Fruit fly (Drosophila melanogaster) whole organism, embryonic: ENCODE data around the gene yl.

Experiments used
- ATbp ChIP-seq: fragments of 200-800 bp; sonication (Bioruptor generic); optimal IDR thresholded peaks from 2 replicates; lab custom pipeline; 2017; ENCODE audit warnings: missing biosample characterization, mild to moderate bottlenecking, missing genetic modification characterization, missing genetic modification reagents
- Atf3 ChIP-seq: fragments of 200-800 bp; sonication (Bioruptor generic); optimal IDR thresholded peaks from 3 replicates; lab custom pipeline; 2016; ENCODE audit warnings: missing biosample characterization, missing genetic modification characterization
- BtbVII ChIP-seq: fragments of 200-800 bp; sonication (Bioruptor generic); optimal IDR thresholded peaks from 3 replicates; lab custom pipeline; 2017; ENCODE audit warnings: missing biosample characterization, mild to moderate bottlenecking, missing genetic modification characterization
- CG10543 ChIP-seq: fragments of 200-800 bp; sonication (Bioruptor generic); optimal IDR thresholded peaks from 3 replicates; lab custom pipeline; 2017; ENCODE audit warnings: missing biosample characterization, mild to moderate bottlenecking, missing genetic modification characterization, moderate library complexity
- CG10654 ChIP-seq: fragments of 200-800 bp; sonication (Bioruptor generic); optimal IDR thresholded peaks from 2 replicates; lab custom pipeline; 2016; ENCODE audit warnings: missing biosample characterization, missing genetic modification characterization
- CG11093 ChIP-seq: fragments of 200-800 bp; sonication (Bioruptor generic); IDR thresholded peaks from 3 replicates; pipeline ENCODE4 v1.3.6; 2022; ENCODE audit warnings: missing biosample characterization, missing genetic modification characterization
- CG11398 ChIP-seq: fragments of 200-800 bp; sonication (Bioruptor generic); optimal IDR thresholded peaks from 2 replicates; lab custom pipeline; 2016; ENCODE audit warnings: missing biosample characterization, missing genetic modification characterization
- CG12104 ChIP-seq: fragments of 200-800 bp; sonication (Bioruptor generic); optimal IDR thresholded peaks from 3 replicates; lab custom pipeline; 2016; ENCODE audit warnings: missing biosample characterization, missing genetic modification characterization
- CG12236 ChIP-seq: fragments of 200-800 bp; sonication (Bioruptor generic); optimal IDR thresholded peaks from 2 replicates; lab custom pipeline; 2016; ENCODE audit warnings: missing biosample characterization, missing genetic modification characterization
- CG13123 ChIP-seq: fragments of 200-800 bp; sonication (Bioruptor generic); optimal IDR thresholded peaks from 2 replicates; lab custom pipeline; 2016; ENCODE audit warnings: missing biosample characterization, missing genetic modification characterization
- CG13287 ChIP-seq: fragments of 200-800 bp; sonication (Bioruptor generic); IDR thresholded peaks from 2 replicates; pipeline ENCODE4 v1.3.6; 2022; ENCODE audit warnings: missing biosample characterization, missing genetic modification characterization; ENCODE audit not compliant: partially characterized antibody
- CG13894 ChIP-seq: fragments of 200-800 bp; sonication (Bioruptor generic); optimal IDR thresholded peaks from 3 replicates; lab custom pipeline; 2018; ENCODE audit warnings: missing biosample characterization, mild to moderate bottlenecking, missing genetic modification characterization, moderate library complexity
- CG14441 ChIP-seq: fragments of 200-800 bp; sonication (Bioruptor generic); IDR thresholded peaks from 2 replicates; pipeline ENCODE4 v1.3.6; 2022; ENCODE audit warnings: missing biosample characterization, missing genetic modification characterization
- CG15011 ChIP-seq: fragments of 200-800 bp; sonication (Bioruptor generic); optimal IDR thresholded peaks from 3 replicates; lab custom pipeline; 2018; ENCODE audit warnings: missing biosample characterization, mild to moderate bottlenecking, missing genetic modification characterization
- CG17328 ChIP-seq: fragments of 200-800 bp; sonication (Bioruptor generic); IDR thresholded peaks from 2 replicates; pipeline ENCODE4 v1.3.6; 2022; ENCODE audit warnings: missing biosample characterization, missing genetic modification characterization
- CG17829 ChIP-seq: fragments of 200-800 bp; optimal IDR thresholded peaks from 2 replicates; lab custom pipeline; 2019; ENCODE audit warnings: missing biosample characterization, mild to moderate bottlenecking, missing genetic modification characterization, moderate library complexity
- CG18262 ChIP-seq: fragments of 200-800 bp; optimal IDR thresholded peaks from 3 replicates; lab custom pipeline; 2019; ENCODE audit warnings: missing biosample characterization, mild to moderate bottlenecking, missing genetic modification characterization, moderate library complexity
- CG2678 ChIP-seq: fragments of 200-800 bp; sonication (Bioruptor generic); optimal IDR thresholded peaks from 3 replicates; lab custom pipeline; 2019; ENCODE audit warnings: missing biosample characterization, mild to moderate bottlenecking, missing genetic modification characterization, moderate library complexity
- CG30020 ChIP-seq: fragments of 200-800 bp; optimal IDR thresholded peaks from 2 replicates; lab custom pipeline; 2019; ENCODE audit warnings: missing biosample characterization, mild to moderate bottlenecking, missing genetic modification characterization, moderate library complexity
- CG3838 ChIP-seq: fragments of 200-800 bp; sonication (Bioruptor generic); optimal IDR thresholded peaks from 3 replicates; lab custom pipeline; 2016; ENCODE audit warnings: missing biosample characterization, missing genetic modification characterization
- CG4617 ChIP-seq: fragments of 200-800 bp; sonication (Bioruptor generic); optimal IDR thresholded peaks from 3 replicates; lab custom pipeline; 2016; ENCODE audit warnings: missing biosample characterization, missing genetic modification characterization, borderline replicate concordance
- CG7271 ChIP-seq: fragments of 200-800 bp; sonication (Bioruptor generic); optimal IDR thresholded peaks from 2 replicates; lab custom pipeline; 2018; ENCODE audit warnings: missing biosample characterization, mild to moderate bottlenecking, missing genetic modification characterization, moderate library complexity
- CG8359 ChIP-seq: fragments of 200-800 bp; sonication (Bioruptor generic); optimal IDR thresholded peaks from 2 replicates; lab custom pipeline; 2017; ENCODE audit warnings: missing biosample characterization, mild to moderate bottlenecking, missing genetic modification characterization, borderline replicate concordance
- Dip3 ChIP-seq: fragments of 200-800 bp; sonication (Bioruptor generic); optimal IDR thresholded peaks from 3 replicates; lab custom pipeline; 2016; ENCODE audit warnings: missing biosample characterization, missing genetic modification characterization
- Hand ChIP-seq: fragments of 200-800 bp; sonication (Bioruptor generic); optimal IDR thresholded peaks from 2 replicates; lab custom pipeline; 2017; ENCODE audit warnings: mild to moderate bottlenecking, missing biosample characterization, missing genetic modification reagents, missing genetic modification characterization
- Lim3 ChIP-seq: fragments of 200-800 bp; sonication (Bioruptor generic); IDR thresholded peaks from 2 replicates; pipeline ENCODE4 v1.3.6; 2022; ENCODE audit warnings: missing biosample characterization, missing genetic modification characterization
- NC2β ChIP-seq: fragments of 200-800 bp; sonication (Bioruptor generic); optimal IDR thresholded peaks from 2 replicates; lab custom pipeline; 2016; ENCODE audit warnings: missing biosample characterization, missing genetic modification characterization
- Scr ChIP-seq: fragments of 200-800 bp; sonication (Bioruptor generic); IDR thresholded peaks from 2 replicates; pipeline ENCODE4 v1.3.6; 2022; ENCODE audit warnings: missing biosample characterization, missing genetic modification characterization; ENCODE audit not compliant: partially characterized antibody
- Spps ChIP-seq: fragments of 200-800 bp; sonication (Bioruptor generic); optimal IDR thresholded peaks from 2 replicates; lab custom pipeline; 2018; ENCODE audit warnings: missing biosample characterization, mild to moderate bottlenecking, missing genetic modification characterization
- YL-1 ChIP-seq: fragments of 200-800 bp; sonication (Bioruptor generic); optimal IDR thresholded peaks from 3 replicates; lab custom pipeline; 2017; ENCODE audit warnings: missing biosample characterization, mild to moderate bottlenecking, missing genetic modification characterization
- bcd ChIP-seq: fragments of 200-800 bp; sonication (Bioruptor generic); optimal IDR thresholded peaks from 2 replicates; lab custom pipeline; 2017; ENCODE audit warnings: missing biosample characterization, mild to moderate bottlenecking, missing genetic modification characterization
- chif ChIP-seq, 2 experiments: fragments of 200-800 bp; sonication (Bioruptor generic); optimal IDR thresholded peaks; 3 replicates each; lab custom pipeline; 2016; ENCODE audit warnings: missing biosample characterization in 2 of 2, missing genetic modification characterization in 2 of 2
- chinmo ChIP-seq: fragments of 200-800 bp; sonication (Bioruptor generic); IDR thresholded peaks from 4 replicates; pipeline ENCODE4 v1.3.6; 2022; ENCODE audit warnings: missing biosample characterization, missing genetic modification characterization; ENCODE audit not compliant: partially characterized antibody
- crc ChIP-seq: fragments of 200-800 bp; sonication (Bioruptor generic); optimal IDR thresholded peaks from 2 replicates; lab custom pipeline; 2016; ENCODE audit warnings: missing biosample characterization, missing genetic modification characterization
- dmrt99B ChIP-seq: fragments of 200-800 bp; sonication (Bioruptor generic); optimal IDR thresholded peaks from 2 replicates; lab custom pipeline; 2018; ENCODE audit warnings: missing biosample characterization, mild to moderate bottlenecking, missing genetic modification characterization, moderate library complexity
- ems ChIP-seq: fragments of 200-800 bp; sonication (Bioruptor generic); optimal IDR thresholded peaks from 3 replicates; lab custom pipeline; 2016; ENCODE audit warnings: missing biosample characterization, missing genetic modification characterization
- exex ChIP-seq: fragments of 200-800 bp; sonication (Bioruptor generic); optimal IDR thresholded peaks from 4 replicates; lab custom pipeline; 2018; ENCODE audit warnings: missing biosample characterization, mild to moderate bottlenecking, missing genetic modification characterization, moderate library complexity
- gem ChIP-seq: fragments of 200-800 bp; sonication (Bioruptor generic); optimal IDR thresholded peaks from 2 replicates; lab custom pipeline; 2019; ENCODE audit warnings: missing biosample characterization, mild to moderate bottlenecking, missing genetic modification characterization, moderate library complexity
- jing ChIP-seq: fragments of 200-800 bp; sonication (Bioruptor generic); optimal IDR thresholded peaks from 2 replicates; lab custom pipeline; 2018; ENCODE audit warnings: missing biosample characterization, mild to moderate bottlenecking, missing genetic modification characterization
- kni ChIP-seq: fragments of 200-800 bp; sonication (Bioruptor generic); optimal IDR thresholded peaks from 3 replicates; lab custom pipeline; 2017; ENCODE audit warnings: mild to moderate bottlenecking, missing biosample characterization, missing genetic modification reagents, missing genetic modification characterization
- mld ChIP-seq: fragments of 200-800 bp; sonication (Bioruptor generic); IDR thresholded peaks from 3 replicates; pipeline ENCODE4 v1.3.6; 2022; ENCODE audit warnings: missing biosample characterization, missing genetic modification characterization; ENCODE audit not compliant: partially characterized antibody
- pho ChIP-seq: fragments of 200-800 bp; sonication (Bioruptor generic); optimal IDR thresholded peaks from 2 replicates; lab custom pipeline; 2016; ENCODE audit warnings: missing biosample characterization, missing genetic modification characterization
- rib ChIP-seq: fragments of 200-800 bp; sonication (Bioruptor generic); IDR thresholded peaks from 2 replicates; pipeline ENCODE4 v1.3.6; 2022; ENCODE audit warnings: missing biosample characterization, missing genetic modification characterization
- sd ChIP-seq: fragments of 200-800 bp; sonication (Bioruptor generic); optimal IDR thresholded peaks from 3 replicates; lab custom pipeline; 2018; ENCODE audit warnings: missing biosample characterization, mild to moderate bottlenecking, missing genetic modification characterization, moderate library complexity
- so ChIP-seq: fragments of 200-800 bp; sonication (Bioruptor generic); IDR thresholded peaks from 3 replicates; pipeline ENCODE4 v1.3.6; 2022; ENCODE audit warnings: missing biosample characterization, missing genetic modification characterization
- sr ChIP-seq: fragments of 200-800 bp; sonication (Bioruptor generic); IDR thresholded peaks from 3 replicates; pipeline ENCODE4 v1.3.6; 2022; ENCODE audit warnings: missing biosample characterization, missing genetic modification characterization
- trh ChIP-seq: fragments of 200-800 bp; sonication (Bioruptor generic); optimal IDR thresholded peaks from 2 replicates; lab custom pipeline; 2016; ENCODE audit warnings: missing biosample characterization, missing genetic modification characterization
- unc-4 ChIP-seq: fragments of 200-800 bp; sonication (Bioruptor generic); IDR thresholded peaks from 2 replicates; pipeline ENCODE4 v1.3.6; 2022; ENCODE audit warnings: missing biosample characterization, missing genetic modification characterization; ENCODE audit not compliant: partially characterized antibody

The yl gene

DNA sequence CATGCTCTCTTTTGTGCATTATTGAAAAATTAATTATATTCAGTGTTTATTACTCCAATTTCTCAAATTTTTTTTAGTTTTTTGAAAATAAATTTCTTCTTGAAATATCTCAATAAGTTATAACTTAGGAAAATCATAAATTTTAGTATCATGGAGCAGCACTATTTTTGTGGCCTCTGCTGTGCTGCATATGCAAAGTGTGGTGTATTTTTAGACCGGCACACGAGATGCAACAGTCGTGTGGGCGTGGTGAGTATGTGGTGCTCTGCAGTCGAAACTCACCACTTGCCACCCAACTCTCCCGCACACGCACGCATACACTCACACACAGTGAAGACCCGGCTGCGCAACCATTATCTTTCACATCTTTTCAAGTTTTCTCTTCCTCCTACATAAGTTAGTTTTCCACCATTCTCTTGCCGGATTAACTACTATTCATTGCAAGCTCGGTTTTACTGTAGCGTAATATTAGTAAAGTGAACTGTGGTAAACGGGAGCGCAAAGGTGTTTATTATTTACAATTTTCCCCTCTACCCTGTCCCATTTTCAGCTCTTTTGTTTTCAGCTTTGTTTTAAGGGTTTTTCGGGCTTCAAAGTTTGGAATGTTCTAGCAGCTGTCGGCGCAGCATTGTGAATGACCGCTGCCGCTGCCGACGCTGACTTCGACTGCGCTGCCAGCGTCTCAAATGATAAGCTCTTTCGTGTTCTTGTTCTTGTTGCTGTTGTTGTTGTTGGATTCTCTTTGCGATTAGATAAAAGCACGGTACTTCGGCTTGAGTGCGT is 15.6 kb downstream of the yl start (continued):
- TF ChIP-seq CG10654 (GFP tag; lab: Kevin White, UChicago) (peak; percentile 34), CG13123 (GFP tag; lab: Kevin White, UChicago) (no peak), CG11093 (GFP tag; lab: Robert Waterston, UW) (no peak; the same call in 2 of the 3 replicates), CG10543 (GFP tag; lab: Kevin White, UChicago) (no peak), Spps (tag; lab: Kevin White, UChicago) (peak; percentile 63), Hand (GFP tag; lab: Kevin White, UChicago) (no peak), ems (peak; percentile 47), YL-1 (peak; percentile 0), CG4617 (GFP tag; lab: Kevin White, UChicago) (no peak), CG2678 (peak; percentile 76), CG11398 (GFP tag; lab: Kevin White, UChicago) (peak; percentile 9), Dip3 (GFP tag; lab: Kevin White, UChicago) (no peak), so (GFP tag; lab: Robert Waterston, UW) (peak; percentile 42; the same call in 1 of the 3 replicates), CG7271 (tag; lab: Kevin White, UChicago) (peak; percentile 70), sr (GFP tag; lab: Robert Waterston, UW) (no peak), pho (GFP tag; lab: Kevin White, UChicago) (peak; percentile 4), CG14441 (GFP tag; lab: Robert Waterston, UW) (peak; percentile 44; the same call in 1 of the 2 replicates), gem (peak; percentile 80), crc (GFP tag; lab: Kevin White, UChicago) (peak; percentile 1), unc-4 (GFP tag; lab: Robert Waterston, UW) (no peak), CG17829 (peak; percentile 60), dmrt99B (peak; percentile 74), CG12104 (GFP tag; lab: Kevin White, UChicago) (peak; percentile 59), bcd (peak; percentile 50), CG18262 (tag; lab: Kevin White, UChicago) (peak; percentile 67), kni (GFP tag; lab: Kevin White, UChicago) (peak; percentile 16), CG3838 (GFP tag; lab: Kevin White, UChicago) (no peak), CG13894 (no peak), chinmo (GFP tag; lab: Robert Waterston, UW) (peak; percentile 54; the same call in 1 of the 4 replicates), Lim3 (GFP tag; lab: Robert Waterston, UW) (no peak), chif (GFP tag; optimal IDR thresholded peaks at IDR 0.05; lab: Kevin White, UChicago) (peak; percentile 7 to 54), ATbp (peak; percentile 68), exex (no peak), CG13287 (no peak; the same call in 1 of the 2 replicates), mld (GFP tag; lab: Robert Waterston, UW) (no peak), CG30020 (tag; lab: Kevin White, UChicago) (no peak), CG15011 (GFP tag; lab: Kevin White, UChicago) (peak; percentile 24), CG17328 (GFP tag; lab: Robert Waterston, UW) (peak; percentile 79), jing (GFP tag; lab: Kevin White, UChicago) (peak; percentile 12), sd (tag; lab: Kevin White, UChicago) (no peak), BtbVII (GFP tag; lab: Kevin White, UChicago) (peak; percentile 34), CG12236 (GFP tag; lab: Kevin White, UChicago) (no peak), rib (GFP tag; lab: Robert Waterston, UW) (no peak), NC2β (GFP tag; lab: Kevin White, UChicago) (no peak), Scr (no peak), trh (GFP tag; lab: Kevin White, UChicago) (peak; percentile 13), Atf3 (no peak), CG8359 (GFP tag; lab: Kevin White, UChicago) (peak; percentile 60)
